Fruit fly (Drosophila melanogaster): ENCODE measurements around the gene Usp12-46.

The Usp12-46 gene

dm6 chr3R:22718937-22719606, 31.6 kb upstream of the Usp12-46 start:
- TF ChIP-seq Ets98B (GFP tag; IDR thresholded peaks at IDR 0.05) (no peak), CG15710 (tag; optimal IDR thresholded peaks at IDR 0.05) (no peak), CG12605 (GFP tag; IDR thresholded peaks at IDR 0.05) (no peak), CG9948 (tag; optimal IDR thresholded peaks at IDR 0.05) (no peak), Pif1B (GFP tag; optimal IDR thresholded peaks at IDR 0.05) (no peak), CG32121 (GFP tag; IDR thresholded peaks at IDR 0.05) (no peak), rn (GFP tag; IDR thresholded peaks at IDR 0.05) (no peak), CG8301 (tag; optimal IDR thresholded peaks at IDR 0.05) (no peak), Snoo (tag; optimal IDR thresholded peaks at IDR 0.05) (no peak), fd96Ca (GFP tag; IDR thresholded peaks at IDR 0.05) (no peak), EcR (GFP tag; optimal IDR thresholded peaks at IDR 0.05) (no peak), Pif1A (GFP tag; optimal IDR thresholded peaks at IDR 0.05) (no peak), CG17806 (tag; optimal IDR thresholded peaks at IDR 0.05) (no peak)

DNA sequence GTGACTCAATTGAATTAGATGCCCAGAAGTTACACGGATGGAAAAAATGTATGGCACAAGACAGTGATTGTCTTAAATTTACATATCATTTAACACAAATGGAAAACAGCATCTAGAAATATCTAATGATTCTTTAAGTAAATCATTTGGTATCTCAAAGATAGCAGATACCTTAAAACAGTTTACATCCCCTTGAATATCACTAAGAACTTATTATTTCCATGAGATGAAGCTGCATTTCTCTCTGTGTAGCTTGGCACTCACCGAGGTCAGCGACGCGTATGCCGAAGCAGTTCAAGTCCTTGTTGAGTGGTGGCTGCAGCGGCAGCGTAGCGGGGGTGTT, 31.1 kb upstream of the Usp12-46 start:
- TF ChIP-seq CG10348 (GFP tag; IDR thresholded peaks at IDR 0.05) (no peak), EcR (GFP tag; optimal IDR thresholded peaks at IDR 0.05) (no peak), Snoo (tag; optimal IDR thresholded peaks at IDR 0.05) (no peak), CG9948 (tag; optimal IDR thresholded peaks at IDR 0.05) (no peak), Pif1B (GFP tag; optimal IDR thresholded peaks at IDR 0.05) (no peak), CG12605 (GFP tag; IDR thresholded peaks at IDR 0.05) (no peak), CG15710 (tag; optimal IDR thresholded peaks at IDR 0.05) (no peak), CG34367 (tag; optimal IDR thresholded peaks at IDR 0.05) (no peak), CG14655 (GFP tag; optimal IDR thresholded peaks at IDR 0.05) (no peak), CG8301 (tag; optimal IDR thresholded peaks at IDR 0.05) (no peak), gl (tag; optimal IDR thresholded peaks at IDR 0.05) (no peak), D1 (tag; optimal IDR thresholded peaks at IDR 0.05) (no peak)

dm6 chr3R:22720808-22721306, 29.8 kb upstream of the Usp12-46 start, which contains the start of gene wge:
TSS of gene wge (minus strand) at chr3R:22721150.
- TF ChIP-seq CG17806 (tag; optimal IDR thresholded peaks at IDR 0.05): peak; percentile 62
- TF ChIP-seq CG12605 (GFP tag; IDR thresholded peaks at IDR 0.05): peak; percentile 76; the same call in 1 of the 2 replicates
- peak; percentile 80 for TF ChIP-seq CG8159 (tag; optimal IDR thresholded peaks at IDR 0.05)
- TF ChIP-seq CG14655 (GFP tag; optimal IDR thresholded peaks at IDR 0.05): peak; percentile 86
- peak; percentile 83 for TF ChIP-seq Pif1A (GFP tag; optimal IDR thresholded peaks at IDR 0.05)
- peak; percentile 86 for TF ChIP-seq CG13204 (GFP tag; optimal IDR thresholded peaks at IDR 0.05)
- peak; percentile 68 for TF ChIP-seq CG34367 (tag; optimal IDR thresholded peaks at IDR 0.05)
- TF ChIP-seq CG10348 (GFP tag; IDR thresholded peaks at IDR 0.05): no peak
- peak; percentile 62 for TF ChIP-seq CG9948 (tag; optimal IDR thresholded peaks at IDR 0.05)
- TF ChIP-seq CG15710 (tag; optimal IDR thresholded peaks at IDR 0.05): peak; percentile 81
- TF ChIP-seq rn (GFP tag; IDR thresholded peaks at IDR 0.05): peak; percentile 48; the same call in 1 of the 2 replicates
- peak; percentile 72 for TF ChIP-seq CG8301 (tag; optimal IDR thresholded peaks at IDR 0.05)
- peak; percentile 61 for TF ChIP-seq CG32121 (GFP tag; IDR thresholded peaks at IDR 0.05)
- TF ChIP-seq Pif1B (GFP tag; optimal IDR thresholded peaks at IDR 0.05): peak; percentile 66
- peak; percentile 59 for TF ChIP-seq Snoo (tag; optimal IDR thresholded peaks at IDR 0.05)
- TF ChIP-seq CG4496 (GFP tag; IDR thresholded peaks at IDR 0.05): peak; percentile 80; the same call in 2 of the 3 replicates
- peak; percentile 84 for TF ChIP-seq gl (tag; optimal IDR thresholded peaks at IDR 0.05)
- TF ChIP-seq D1 (tag; optimal IDR thresholded peaks at IDR 0.05): no peak
- TF ChIP-seq EcR (GFP tag; optimal IDR thresholded peaks at IDR 0.05): peak; percentile 5
- peak; percentile 66 for TF ChIP-seq Ets98B (GFP tag; IDR thresholded peaks at IDR 0.05)
- TF ChIP-seq fd96Ca (GFP tag; IDR thresholded peaks at IDR 0.05): peak; percentile 57; the same call in 2 of the 3 replicates

DNA sequence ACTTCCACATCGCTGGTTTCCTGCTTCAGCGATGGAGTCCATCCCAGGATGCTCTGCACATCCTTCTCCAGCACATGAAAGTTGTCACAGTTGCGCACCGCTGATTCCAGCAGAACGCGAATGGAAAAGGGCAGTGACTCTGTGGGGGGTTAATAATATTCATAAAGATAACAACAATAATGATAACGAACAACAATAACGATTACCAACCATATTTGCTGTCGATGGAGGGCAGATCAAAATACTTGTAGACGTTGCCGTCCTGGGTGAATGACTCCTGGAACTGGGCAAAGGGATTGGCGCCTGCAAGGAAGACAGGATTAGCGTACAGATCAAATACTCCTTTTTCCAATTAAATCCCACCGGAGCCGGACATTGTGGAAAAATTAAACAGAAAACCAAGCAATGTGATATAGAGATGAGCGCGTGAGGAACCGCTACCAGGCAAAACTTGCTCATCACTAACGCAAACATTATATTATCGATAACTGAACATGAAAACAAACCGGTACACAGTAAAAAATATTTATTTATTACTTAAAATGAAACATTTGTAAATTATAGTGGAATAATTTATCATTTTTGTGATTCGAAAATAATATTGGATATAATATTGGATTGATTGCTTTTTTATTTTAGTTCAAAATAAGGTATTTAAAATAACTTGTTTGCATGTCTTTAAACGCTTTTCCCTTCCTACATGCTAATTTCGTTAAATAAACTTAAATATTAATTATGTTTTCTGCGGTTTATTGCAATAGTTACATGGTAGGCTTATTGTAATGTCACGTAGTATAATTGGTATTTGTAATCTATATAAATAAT, 26.3 kb upstream of the Usp12-46 start, which contains the start of gene Irp-1A:
Gene Irp-1A, minus strand, starts transcription at position 439 of the 825 bp plus-strand sequence.
- peak; percentile 48; the same call in 2 of the 3 replicates for TF ChIP-seq CG4496 (GFP tag; IDR thresholded peaks at IDR 0.05)
- peak; percentile 72 for TF ChIP-seq CG8301 (tag; optimal IDR thresholded peaks at IDR 0.05)
- TF ChIP-seq rn (GFP tag; IDR thresholded peaks at IDR 0.05): no peak
- TF ChIP-seq CG34367 (tag; optimal IDR thresholded peaks at IDR 0.05): peak; percentile 51
- peak; percentile 66 for TF ChIP-seq CG14655 (GFP tag; optimal IDR thresholded peaks at IDR 0.05)
- TF ChIP-seq CG13204 (GFP tag; optimal IDR thresholded peaks at IDR 0.05): no peak
- peak; percentile 73 for TF ChIP-seq CG9948 (tag; optimal IDR thresholded peaks at IDR 0.05)
- TF ChIP-seq gl (tag; optimal IDR thresholded peaks at IDR 0.05): peak; percentile 12
- TF ChIP-seq CG17806 (tag; optimal IDR thresholded peaks at IDR 0.05): peak; percentile 72
- TF ChIP-seq CG10348 (GFP tag; IDR thresholded peaks at IDR 0.05): no peak
- peak; percentile 72; the same call in 1 of the 2 replicates for TF ChIP-seq CG32121 (GFP tag; IDR thresholded peaks at IDR 0.05)
- peak; percentile 86 for TF ChIP-seq CG12605 (GFP tag; IDR thresholded peaks at IDR 0.05)
- no peak for TF ChIP-seq D1 (tag; optimal IDR thresholded peaks at IDR 0.05)
- TF ChIP-seq EcR (GFP tag; optimal IDR thresholded peaks at IDR 0.05): peak; percentile 86
- peak; percentile 71 for TF ChIP-seq Ets98B (GFP tag; IDR thresholded peaks at IDR 0.05)
- peak; percentile 67 for TF ChIP-seq CG15710 (tag; optimal IDR thresholded peaks at IDR 0.05)
- peak; percentile 77 for TF ChIP-seq CG8159 (tag; optimal IDR thresholded peaks at IDR 0.05)
- TF ChIP-seq fd96Ca (GFP tag; IDR thresholded peaks at IDR 0.05): no peak
- TF ChIP-seq Snoo (tag; optimal IDR thresholded peaks at IDR 0.05): peak; percentile 45
- TF ChIP-seq Pif1B (GFP tag; optimal IDR thresholded peaks at IDR 0.05): peak; percentile 38
- peak; percentile 2 for TF ChIP-seq Pif1A (GFP tag; optimal IDR thresholded peaks at IDR 0.05)

All from whole organism, pupa.